Worm (Caenorhabditis elegans) whole organism, L3 larva: ENCODE results near the gene sip-1.

Source experiments
- R02D3.7 ChIP-seq: fragments of 150-350 bp; optimal IDR thresholded peaks from 2 replicates; lab custom pipeline; 2014; ENCODE audit warnings: missing biosample characterization, missing genetic modification characterization
- ZK546.5 ChIP-seq: sonication (generic microtip); optimal IDR thresholded peaks from 2 replicates; lab custom pipeline; 2017; ENCODE audit warnings: missing biosample characterization, missing genetic modification characterization
- aly-2 ChIP-seq: fragments of 150-350 bp; optimal IDR thresholded peaks from 2 replicates; lab custom pipeline; 2014; ENCODE audit warnings: missing biosample characterization, missing genetic modification characterization
- ama-1 ChIP-seq: fragments of 150-350 bp; optimal IDR thresholded peaks from 2 replicates; lab custom pipeline; 2018
- ceh-16 ChIP-seq: sonication (generic microtip); optimal IDR thresholded peaks from 2 replicates; lab custom pipeline; 2017; ENCODE audit warnings: missing biosample characterization, missing genetic modification characterization
- ceh-82 ChIP-seq: fragments of 150-350 bp; optimal IDR thresholded peaks from 2 replicates; lab custom pipeline; 2014; ENCODE audit warnings: missing biosample characterization, missing genetic modification characterization
- daf-12 ChIP-seq: fragments of 150-350 bp; optimal IDR thresholded peaks from 2 replicates; lab custom pipeline; 2014; ENCODE audit warnings: missing biosample characterization, missing genetic modification reagents, missing genetic modification characterization
- elt-1 ChIP-seq: fragments of 150-350 bp; optimal IDR thresholded peaks from 2 replicates; lab custom pipeline; 2014; ENCODE audit warnings: missing biosample characterization, missing genetic modification characterization
- elt-2 ChIP-seq: sonication (generic microtip); optimal IDR thresholded peaks from 2 replicates; lab custom pipeline; 2016; ENCODE audit warnings: missing genetic modification reagents, mild to moderate bottlenecking, missing genetic modification characterization, missing compliant biosample characterization
- eor-1 ChIP-seq, 2 experiments: fragments of 150-350 bp; optimal IDR thresholded peaks; 2 replicates each; lab custom pipeline; 2014 to 2018; ENCODE audit warnings: missing biosample characterization in 2 of 2, missing genetic modification characterization in 2 of 2
- fkh-10 ChIP-seq: sonication (generic microtip); optimal IDR thresholded peaks from 2 replicates; lab custom pipeline; 2017; ENCODE audit warnings: missing biosample characterization, missing genetic modification reagents, missing genetic modification characterization
- fos-1 ChIP-seq: fragments of 150-350 bp; optimal IDR thresholded peaks from 2 replicates; lab custom pipeline; 2014; ENCODE audit warnings: missing biosample characterization, missing genetic modification characterization
- hmg-11 ChIP-seq: sonication (generic microtip); optimal IDR thresholded peaks from 2 replicates; lab custom pipeline; 2016; ENCODE audit warnings: missing genetic modification characterization, missing compliant biosample characterization
- lin-15B ChIP-seq: fragments of 150-350 bp; optimal IDR thresholded peaks from 2 replicates; lab custom pipeline; 2014; ENCODE audit warnings: missing biosample characterization, missing genetic modification characterization
- lin-39 ChIP-seq: fragments of 150-350 bp; optimal IDR thresholded peaks from 2 replicates; lab custom pipeline; 2018; ENCODE audit warnings: missing biosample characterization, missing genetic modification reagents, missing genetic modification characterization
- lsy-12 ChIP-seq: sonication (generic microtip); optimal IDR thresholded peaks from 2 replicates; lab custom pipeline; 2016; ENCODE audit warnings: mild to moderate bottlenecking, missing genetic modification characterization, missing compliant biosample characterization
- mdl-1 ChIP-seq: fragments of 150-350 bp; optimal IDR thresholded peaks from 2 replicates; lab custom pipeline; 2014; ENCODE audit warnings: missing biosample characterization, missing genetic modification characterization
- mml-1 ChIP-seq: fragments of 150-350 bp; sonication (generic microtip); optimal IDR thresholded peaks from 3 replicates; lab custom pipeline; 2014; ENCODE audit warnings: missing biosample characterization, missing genetic modification characterization
- nfya-1 ChIP-seq: sonication (generic microtip); optimal IDR thresholded peaks from 2 replicates; lab custom pipeline; 2017; ENCODE audit warnings: missing genetic modification characterization, mild to moderate bottlenecking, missing compliant biosample characterization, antibody characterized with exemption, moderate library complexity; ENCODE audit not compliant: insufficient read depth
- nhr-11 ChIP-seq: fragments of 150-350 bp; optimal IDR thresholded peaks from 2 replicates; lab custom pipeline; 2014; ENCODE audit warnings: missing biosample characterization, missing genetic modification characterization
- nhr-12 ChIP-seq: fragments of 150-350 bp; optimal IDR thresholded peaks from 2 replicates; lab custom pipeline; 2014; ENCODE audit warnings: missing biosample characterization, missing genetic modification characterization
- nhr-23 ChIP-seq: fragments of 150-350 bp; optimal IDR thresholded peaks from 2 replicates; lab custom pipeline; 2014; ENCODE audit warnings: missing biosample characterization, missing genetic modification reagents, missing genetic modification characterization
- nhr-237 ChIP-seq: fragments of 150-350 bp; optimal IDR thresholded peaks from 2 replicates; lab custom pipeline; 2014; ENCODE audit warnings: missing biosample characterization, missing genetic modification characterization
- nhr-25 ChIP-seq: sonication (generic microtip); optimal IDR thresholded peaks from 2 replicates; lab custom pipeline; 2017; ENCODE audit warnings: missing biosample characterization, missing genetic modification characterization
- nhr-43 ChIP-seq: sonication (generic microtip); optimal IDR thresholded peaks from 2 replicates; lab custom pipeline; 2016; ENCODE audit warnings: mild to moderate bottlenecking, missing genetic modification characterization, missing compliant biosample characterization; ENCODE audit not compliant: poor library complexity, severe bottlenecking
- nhr-67 ChIP-seq: fragments of 150-350 bp; optimal IDR thresholded peaks from 2 replicates; lab custom pipeline; 2014; ENCODE audit warnings: missing biosample characterization, missing genetic modification characterization
- pha-4 ChIP-seq: fragments of 150-350 bp; optimal IDR thresholded peaks from 2 replicates; lab custom pipeline; 2014; ENCODE audit warnings: missing biosample characterization, missing genetic modification reagents, missing genetic modification characterization
- pqm-1 ChIP-seq: fragments of 150-350 bp; optimal IDR thresholded peaks from 2 replicates; lab custom pipeline; 2017; ENCODE audit warnings: missing biosample characterization, missing genetic modification characterization, inconsistent platforms
- sea-2 ChIP-seq: fragments of 150-350 bp; sonication (generic microtip); optimal IDR thresholded peaks from 4 replicates; lab custom pipeline; 2014; ENCODE audit warnings: missing biosample characterization, missing genetic modification reagents, missing genetic modification characterization
- skn-1 ChIP-seq: fragments of 150-350 bp; optimal IDR thresholded peaks from 2 replicates; lab custom pipeline; 2014; ENCODE audit warnings: missing biosample characterization, missing genetic modification characterization
- tbx-2 ChIP-seq: sonication (generic microtip); optimal IDR thresholded peaks from 2 replicates; lab custom pipeline; 2016; ENCODE audit warnings: mild to moderate bottlenecking, missing genetic modification characterization, missing compliant biosample characterization
- unc-62 ChIP-seq: fragments of 150-350 bp; sonication (generic microtip); optimal IDR thresholded peaks from 4 replicates; lab custom pipeline; 2014; ENCODE audit warnings: missing biosample characterization, missing genetic modification reagents, missing genetic modification characterization
- zag-1 ChIP-seq: fragments of 150-350 bp; optimal IDR thresholded peaks from 2 replicates; lab custom pipeline; 2014; ENCODE audit warnings: missing biosample characterization, missing genetic modification characterization
- ztf-4 ChIP-seq: fragments of 150-350 bp; optimal IDR thresholded peaks from 2 replicates; lab custom pipeline; 2014; ENCODE audit warnings: missing biosample characterization, missing genetic modification characterization

sip-1 gene

ce11 chrIII:10519615-10520014 lies 13.0 kb upstream of the sip-1 start:
- no peak for TF ChIP-seq nhr-237
- no peak for TF ChIP-seq nhr-11 (tag; lab: Kevin White, UChicago)
- TF ChIP-seq ceh-82 (tag; lab: Kevin White, UChicago), result no peak
- no peak for TF ChIP-seq elt-1 (tag; lab: Kevin White, UChicago)
- no peak for TF ChIP-seq nhr-43 (tag; lab: Kevin White, UChicago)
- no peak for TF ChIP-seq ztf-4 (tag; lab: Kevin White, UChicago)
- no peak for TF ChIP-seq mml-1 (tag; lab: Kevin White, UChicago)
- no peak for TF ChIP-seq skn-1 (tag; lab: Kevin White, UChicago)
- TF ChIP-seq lin-15B (tag; lab: Kevin White, UChicago), result no peak

- no peak for TF ChIP-seq nhr-25 (tag; lab: Kevin White, UChicago)
- no peak for TF ChIP-seq R02D3.7
- no peak for TF ChIP-seq ceh-16 (tag; lab: Kevin White, UChicago)
- TF ChIP-seq ZK546.5 (tag; lab: Kevin White, UChicago), result no peak
- TF ChIP-seq sea-2 (GFP tag; lab: Kevin White, UChicago), result no peak
- TF ChIP-seq lin-39 (tag; lab: Kevin White, UChicago), result no peak
- no peak for TF ChIP-seq nhr-237
- no peak for TF ChIP-seq mml-1 (tag; lab: Kevin White, UChicago)
- TF ChIP-seq aly-2 (tag; lab: Kevin White, UChicago), result no peak
- TF ChIP-seq daf-12, result no peak
These were observed 12.3 kb upstream of the sip-1 start for ce11 chrIII:10518884-10519283.

ce11 chrIII:10515751-10516150 lies 9.2 kb upstream of the sip-1 start:
- TF ChIP-seq fos-1, result no peak
- no peak for TF ChIP-seq nhr-12
- no peak for TF ChIP-seq pha-4 (tag; lab: Kevin White, UChicago)
- TF ChIP-seq ceh-16 (tag; lab: Kevin White, UChicago), result no peak
- no peak for TF ChIP-seq nhr-23 (tag; lab: Kevin White, UChicago)
- no peak for TF ChIP-seq lin-39 (tag; lab: Kevin White, UChicago)
- no peak for TF ChIP-seq ama-1 (lab: Kevin White, UChicago)
- no peak for TF ChIP-seq nfya-1
- TF ChIP-seq aly-2 (tag; lab: Kevin White, UChicago), result no peak
- no peak for TF ChIP-seq sea-2 (GFP tag; lab: Kevin White, UChicago)
- no peak for TF ChIP-seq mdl-1 (tag; lab: Kevin White, UChicago)
- TF ChIP-seq zag-1 (tag; lab: Kevin White, UChicago), result no peak
- no peak for TF ChIP-seq ceh-82 (tag; lab: Kevin White, UChicago)
- no peak for TF ChIP-seq nhr-43 (tag; lab: Kevin White, UChicago)
- no peak for TF ChIP-seq lsy-12 (tag; lab: Kevin White, UChicago)
- TF ChIP-seq fkh-10 (GFP tag; lab: Kevin White, UChicago), result no peak
- no peak for TF ChIP-seq pqm-1 (tag; lab: Kevin White, UChicago)
- TF ChIP-seq eor-1 (tag; optimal IDR thresholded peaks at IDR 0.05; lab: Kevin White, UChicago), result no peak
- no peak for TF ChIP-seq ZK546.5 (tag; lab: Kevin White, UChicago)
- TF ChIP-seq nhr-237, result no peak

- TF ChIP-seq ceh-16 (tag; lab: Kevin White, UChicago), result no peak
- TF ChIP-seq fkh-10 (GFP tag; lab: Kevin White, UChicago), result peak; percentile 90
These were observed 6.0 kb upstream of the sip-1 start for ce11 chrIII:10512570-10512969.

ce11 chrIII:10505943-10506698 lies 480 bp downstream of the sip-1 start:
- TF ChIP-seq ZK546.5 (tag; lab: Kevin White, UChicago) (no peak), nhr-67 (tag; lab: Kevin White, UChicago) (no peak), pqm-1 (tag; lab: Kevin White, UChicago) (no peak), elt-1 (tag; lab: Kevin White, UChicago) (no peak), fkh-10 (GFP tag; lab: Kevin White, UChicago) (no peak), elt-2 (tag; lab: Kevin White, UChicago) (no peak), unc-62 (GFP tag; lab: Kevin White, UChicago) (no peak), ceh-16 (tag; lab: Kevin White, UChicago) (no peak), hmg-11 (tag; lab: Kevin White, UChicago) (no peak), nhr-25 (tag; lab: Kevin White, UChicago) (no peak), nhr-43 (tag; lab: Kevin White, UChicago) (no peak), nhr-237 (no peak), nhr-11 (tag; lab: Kevin White, UChicago) (no peak), sea-2 (GFP tag; lab: Kevin White, UChicago) (no peak), zag-1 (tag; lab: Kevin White, UChicago) (no peak), tbx-2 (no peak)
